Fruit fly (Drosophila melanogaster) whole organism, wandering third instar larva: ENCODE measurements around the gene Rel.

Experiments
- CG32264 ChIP-seq: fragments of 200-800 bp; sonication (Bioruptor generic); optimal IDR thresholded peaks from 2 replicates; lab custom pipeline; 2016; ENCODE audit warnings: missing biosample characterization, missing genetic modification characterization
- HLH106 ChIP-seq: fragments of 200-800 bp; optimal IDR thresholded peaks from 3 replicates; lab custom pipeline; 2019; ENCODE audit warnings: missing biosample characterization, mild to moderate bottlenecking, missing genetic modification characterization, moderate library complexity
- Hnf4 ChIP-seq: fragments of 200-800 bp; sonication (Bioruptor generic); optimal IDR thresholded peaks from 2 replicates; lab custom pipeline; 2016; ENCODE audit warnings: missing biosample characterization, mild to moderate bottlenecking, missing genetic modification characterization
- Jra ChIP-seq: sonication (Bioruptor generic); optimal IDR thresholded peaks from 2 replicates; lab custom pipeline; 2016; ENCODE audit warnings: missing biosample characterization, missing genetic modification characterization
- Mio ChIP-seq: sonication (Bioruptor generic); optimal IDR thresholded peaks from 2 replicates; lab custom pipeline; 2016; ENCODE audit warnings: missing biosample characterization, missing genetic modification characterization
- fru ChIP-seq: fragments of 200-800 bp; sonication (Bioruptor generic); optimal IDR thresholded peaks from 3 replicates; lab custom pipeline; 2016; ENCODE audit warnings: missing biosample characterization, mild to moderate bottlenecking, missing genetic modification characterization
- h ChIP-seq: fragments of 200-800 bp; sonication (Bioruptor generic); optimal IDR thresholded peaks from 3 replicates; lab custom pipeline; 2016; ENCODE audit warnings: missing biosample characterization, mild to moderate bottlenecking, missing genetic modification characterization
- rgr ChIP-seq: fragments of 200-800 bp; sonication (Bioruptor generic); optimal IDR thresholded peaks from 3 replicates; lab custom pipeline; 2016; ENCODE audit warnings: missing biosample characterization, mild to moderate bottlenecking, missing genetic modification characterization
- sage ChIP-seq: fragments of 200-800 bp; sonication (Bioruptor generic); optimal IDR thresholded peaks from 2 replicates; lab custom pipeline; 2016; ENCODE audit warnings: missing biosample characterization, mild to moderate bottlenecking, missing genetic modification characterization
- usp ChIP-seq: fragments of >200 bp; optimal IDR thresholded peaks from 2 replicates; lab custom pipeline; 2017; ENCODE audit warnings: missing biosample characterization, missing genetic modification characterization

DNA sequence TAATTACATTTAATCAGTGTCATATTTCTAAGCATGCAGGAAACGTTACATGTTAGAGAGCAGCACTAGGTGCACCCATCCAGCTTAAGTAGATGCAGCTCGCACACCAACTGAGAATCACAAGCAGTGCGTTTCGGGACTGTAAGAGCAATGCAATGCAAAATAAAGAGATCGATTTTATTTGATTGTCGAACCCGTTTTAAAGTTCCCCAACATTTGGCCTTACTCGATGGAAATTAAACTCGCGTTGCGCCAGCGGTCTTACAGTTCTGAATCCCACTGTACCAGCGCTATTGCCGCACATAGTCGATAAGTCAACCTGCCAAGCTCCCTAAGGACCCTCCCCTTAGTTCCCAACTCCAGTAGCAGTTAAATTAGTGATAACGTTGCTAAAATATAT is 15.0 kb upstream of the Rel start:
- TF ChIP-seq h (GFP tag; lab: Kevin White, UChicago), result no peak
- no peak for TF ChIP-seq Mio
- TF ChIP-seq Jra (GFP tag; lab: Kevin White, UChicago), result no peak
- TF ChIP-seq sage, result no peak
- TF ChIP-seq usp (GFP tag; lab: Kevin White, UChicago), result no peak
- TF ChIP-seq fru (GFP tag; lab: Kevin White, UChicago), result no peak
- TF ChIP-seq Hnf4 (GFP tag; lab: Kevin White, UChicago), result no peak
- no peak for TF ChIP-seq HLH106 (tag; lab: Kevin White, UChicago)
- TF ChIP-seq CG32264 (GFP tag; lab: Kevin White, UChicago), result no peak
- TF ChIP-seq rgr, result peak; percentile 25
